Worm (Caenorhabditis elegans) whole organism, early embryonic: ENCODE measurements around the gene srx-33.

Source experiments
- F13C5.2 ChIP-seq: sonication (generic microtip); optimal IDR thresholded peaks from 2 replicates; lab custom pipeline; 2017; ENCODE audit warnings: mild to moderate bottlenecking, missing genetic modification characterization, inconsistent platforms, missing compliant biosample characterization
- aly-1 ChIP-seq: sonication (generic microtip); optimal IDR thresholded peaks from 2 replicates; lab custom pipeline; 2016; ENCODE audit warnings: missing genetic modification characterization, missing compliant biosample characterization
- ama-1 ChIP-seq: fragments of 150-350 bp; optimal IDR thresholded peaks from 2 replicates; lab custom pipeline; 2014
- ceh-13 ChIP-seq: fragments of 200-800 bp; sonication (Bioruptor generic); optimal IDR thresholded peaks from 2 replicates; lab custom pipeline; 2018; ENCODE audit warnings: mild to moderate bottlenecking, missing genetic modification characterization, missing compliant biosample characterization
- ceh-36 ChIP-seq: sonication (generic microtip); optimal IDR thresholded peaks from 2 replicates; lab custom pipeline; 2016; ENCODE audit warnings: missing genetic modification characterization, inconsistent platforms, missing compliant biosample characterization
- flt-1 ChIP-seq: fragments of 200-800 bp; sonication (Bioruptor generic); IDR thresholded peaks from 2 replicates; pipeline ENCODE4 v1.3.6; 2022; ENCODE audit warnings: missing genetic modification characterization, missing compliant biosample characterization
- hmbx-1 ChIP-seq: sonication (generic microtip); optimal IDR thresholded peaks from 2 replicates; lab custom pipeline; 2016; ENCODE audit warnings: mild to moderate bottlenecking, missing genetic modification characterization, missing compliant biosample characterization
- hmg-4 ChIP-seq: fragments of 200-800 bp; sonication (Bioruptor generic); optimal IDR thresholded peaks from 2 replicates; lab custom pipeline; 2018; ENCODE audit warnings: mild to moderate bottlenecking, missing genetic modification characterization, missing compliant biosample characterization
- hnd-1 ChIP-seq: sonication (generic microtip); optimal IDR thresholded peaks from 2 replicates; lab custom pipeline; 2016; ENCODE audit warnings: missing genetic modification characterization, missing compliant biosample characterization
- scrt-1 ChIP-seq: fragments of 200-800 bp; sonication (Bioruptor generic); IDR thresholded peaks from 2 replicates; pipeline ENCODE4 v1.3.6; 2022; ENCODE audit warnings: missing genetic modification characterization, missing compliant biosample characterization
- sea-1 ChIP-seq: fragments of 200-800 bp; sonication (Bioruptor generic); conservative IDR thresholded peaks from 2 replicates; pipeline ENCODE4 v1.3.6; 2022; ENCODE audit warnings: missing genetic modification characterization, missing compliant biosample characterization
- tbx-37 ChIP-seq: fragments of 200-800 bp; sonication (Bioruptor generic); conservative IDR thresholded peaks from 2 replicates; pipeline ENCODE4 v1.3.6; 2022; ENCODE audit warnings: missing genetic modification reagents, missing genetic modification characterization, missing compliant biosample characterization
- tra-4 ChIP-seq: sonication (generic microtip); optimal IDR thresholded peaks from 2 replicates; lab custom pipeline; 2017; ENCODE audit warnings: missing genetic modification characterization, missing compliant biosample characterization

ce11 chrV:7157089-7157488 is 38.4 kb upstream of the srx-33 start, which contains the start of gene ugt-39:
- TF ChIP-seq hnd-1 (tag; lab: Kevin White, UChicago) = no peak
- no peak for TF ChIP-seq flt-1 (GFP tag; lab: Robert Waterston, UW)
- TF ChIP-seq ama-1 (lab: Kevin White, UChicago) = no peak
- TF ChIP-seq hmg-4 (GFP tag; lab: Kevin White, UChicago) = no peak
- no peak for TF ChIP-seq tbx-37 (GFP tag; lab: Robert Waterston, UW)
- no peak for TF ChIP-seq sea-1 (GFP tag; lab: Robert Waterston, UW)
- TF ChIP-seq F13C5.2 (tag; lab: Kevin White, UChicago) = no peak
- no peak for TF ChIP-seq aly-1 (tag; lab: Kevin White, UChicago)
- no peak for TF ChIP-seq ceh-36 (tag; lab: Kevin White, UChicago)
- TF ChIP-seq tra-4 (tag; lab: Kevin White, UChicago) = no peak
- no peak for TF ChIP-seq scrt-1 (GFP tag; lab: Robert Waterston, UW)
- no peak for TF ChIP-seq hmbx-1 (tag; lab: Kevin White, UChicago)
- no peak for TF ChIP-seq ceh-13 (GFP tag; lab: Kevin White, UChicago)
